Fruit fly (Drosophila melanogaster) whole organism, pupa: ENCODE measurements around the gene Acam.

Experiments used
- CG10348 ChIP-seq: fragments of 200-800 bp; sonication (Bioruptor generic); IDR thresholded peaks from 2 replicates; pipeline ENCODE4 v1.3.6; 2022; ENCODE audit warnings: missing biosample characterization, missing genetic modification characterization
- CG34367 ChIP-seq: fragments of 200-800 bp; sonication (Bioruptor generic); optimal IDR thresholded peaks from 2 replicates; lab custom pipeline; 2018; ENCODE audit warnings: missing biosample characterization, mild to moderate bottlenecking, missing genetic modification characterization
- CG8159 ChIP-seq: fragments of 200-800 bp; sonication (Bioruptor generic); optimal IDR thresholded peaks from 3 replicates; lab custom pipeline; 2018; ENCODE audit warnings: missing biosample characterization, mild to moderate bottlenecking, missing genetic modification characterization, moderate library complexity
- CG9948 ChIP-seq: fragments of 200-800 bp; sonication (Bioruptor generic); optimal IDR thresholded peaks from 2 replicates; lab custom pipeline; 2018; ENCODE audit warnings: missing biosample characterization, mild to moderate bottlenecking, missing genetic modification characterization, moderate library complexity
- D1 ChIP-seq: fragments of 200-800 bp; sonication (Bioruptor generic); optimal IDR thresholded peaks from 2 replicates; lab custom pipeline; 2018; ENCODE audit warnings: missing biosample characterization, mild to moderate bottlenecking, missing genetic modification characterization, moderate library complexity
- EcR ChIP-seq: fragments of 200-800 bp; sonication (Bioruptor generic); optimal IDR thresholded peaks from 3 replicates; lab custom pipeline; 2019; ENCODE audit warnings: missing biosample characterization, missing genetic modification characterization, mild to moderate bottlenecking, moderate library complexity, missing genetic modification reagents
- Ets98B ChIP-seq: fragments of 200-800 bp; sonication (Bioruptor generic); IDR thresholded peaks from 2 replicates; pipeline ENCODE4 v1.3.6; 2022; ENCODE audit warnings: missing biosample characterization, missing genetic modification characterization
- Pif1B ChIP-seq: fragments of 200-800 bp; sonication (Bioruptor generic); optimal IDR thresholded peaks from 3 replicates; lab custom pipeline; 2016; ENCODE audit warnings: missing biosample characterization, missing genetic modification characterization
- fd96Ca ChIP-seq: fragments of 200-800 bp; sonication (Bioruptor generic); IDR thresholded peaks from 3 replicates; pipeline ENCODE4 v1.3.6; 2022; ENCODE audit warnings: missing biosample characterization, missing genetic modification characterization
- gl ChIP-seq: fragments of 200-800 bp; sonication (Bioruptor generic); optimal IDR thresholded peaks from 2 replicates; lab custom pipeline; 2018; ENCODE audit warnings: missing biosample characterization, mild to moderate bottlenecking, missing genetic modification characterization

- TF ChIP-seq CG8159 (tag; lab: Kevin White, UChicago), result no peak
- no peak for TF ChIP-seq fd96Ca (GFP tag; lab: Robert Waterston, UW)
- TF ChIP-seq CG10348 (GFP tag; lab: Robert Waterston, UW), result no peak
- TF ChIP-seq D1, result no peak
- no peak for TF ChIP-seq Pif1B
- no peak for TF ChIP-seq Ets98B (GFP tag; lab: Robert Waterston, UW)
- TF ChIP-seq CG9948 (tag; lab: Kevin White, UChicago), result no peak
- no peak for TF ChIP-seq gl (tag; lab: Kevin White, UChicago)
- TF ChIP-seq EcR (GFP tag; lab: Kevin White, UChicago), result no peak
- no peak for TF ChIP-seq CG34367 (tag; lab: Kevin White, UChicago)
These were observed 35.6 kb upstream of the Acam start, which contains the start of gene CG17196 for dm6 chr3R:25776137-25776536.
